Fruit fly (Drosophila melanogaster) whole organism, embryonic: ENCODE results near the gene rogdi.

Experiments
- Blimp-1 ChIP-seq: fragments of 200-800 bp; sonication (Bioruptor generic); optimal IDR thresholded peaks from 3 replicates; lab custom pipeline; 2018; ENCODE audit warnings: missing biosample characterization, missing genetic modification characterization, mild to moderate bottlenecking, moderate library complexity, missing genetic modification reagents
- CG10147 ChIP-seq: fragments of 200-800 bp; sonication (Bioruptor generic); optimal IDR thresholded peaks from 2 replicates; lab custom pipeline; 2019; ENCODE audit warnings: missing biosample characterization, mild to moderate bottlenecking, missing genetic modification characterization, moderate library complexity
- CG10462 ChIP-seq: fragments of 200-800 bp; sonication (Bioruptor generic); optimal IDR thresholded peaks from 2 replicates; lab custom pipeline; 2016; ENCODE audit warnings: missing biosample characterization, missing genetic modification characterization
- CG12219 ChIP-seq: fragments of 200-800 bp; sonication (Bioruptor generic); optimal IDR thresholded peaks from 3 replicates; lab custom pipeline; 2018; ENCODE audit warnings: missing biosample characterization, mild to moderate bottlenecking, missing genetic modification characterization
- CG13424 ChIP-seq: fragments of 200-800 bp; sonication (Bioruptor generic); optimal IDR thresholded peaks from 2 replicates; lab custom pipeline; 2019; ENCODE audit warnings: missing biosample characterization, mild to moderate bottlenecking, missing genetic modification characterization, moderate library complexity
- CG18011 ChIP-seq: fragments of 200-800 bp; sonication (Bioruptor generic); optimal IDR thresholded peaks from 2 replicates; lab custom pipeline; 2017; ENCODE audit warnings: missing biosample characterization, missing genetic modification characterization, mild to moderate bottlenecking, moderate library complexity, missing genotype
- CG3065 ChIP-seq: fragments of 200-800 bp; sonication (Bioruptor generic); optimal IDR thresholded peaks from 2 replicates; lab custom pipeline; 2016; ENCODE audit warnings: missing biosample characterization, missing genetic modification characterization
- CG3163 ChIP-seq: fragments of 200-800 bp; sonication (Bioruptor generic); optimal IDR thresholded peaks from 3 replicates; lab custom pipeline; 2016; ENCODE audit warnings: missing biosample characterization, missing genetic modification characterization
- CG4424 ChIP-seq: fragments of 200-800 bp; sonication (Bioruptor generic); optimal IDR thresholded peaks from 3 replicates; lab custom pipeline; 2016; ENCODE audit warnings: missing biosample characterization, missing genetic modification characterization
- CG5180 ChIP-seq: fragments of 200-800 bp; sonication (Bioruptor generic); optimal IDR thresholded peaks from 3 replicates; lab custom pipeline; 2017; ENCODE audit warnings: missing biosample characterization, missing genetic modification characterization, mild to moderate bottlenecking, moderate library complexity, missing genetic modification reagents
- CG8281 ChIP-seq: fragments of 200-800 bp; sonication (Bioruptor generic); optimal IDR thresholded peaks from 2 replicates; lab custom pipeline; 2018; ENCODE audit warnings: missing biosample characterization, mild to moderate bottlenecking, missing genetic modification characterization, moderate library complexity
- CG8388 ChIP-seq: fragments of 200-800 bp; sonication (Bioruptor generic); optimal IDR thresholded peaks from 2 replicates; lab custom pipeline; 2019; ENCODE audit warnings: missing biosample characterization, mild to moderate bottlenecking, missing genetic modification characterization, moderate library complexity
- CG9215 ChIP-seq: fragments of 200-800 bp; sonication (Bioruptor generic); IDR thresholded peaks from 2 replicates; pipeline ENCODE4 v1.3.6; 2022; ENCODE audit warnings: missing biosample characterization, missing genetic modification characterization
- CG9437 ChIP-seq: fragments of 200-800 bp; sonication (Bioruptor generic); optimal IDR thresholded peaks from 2 replicates; lab custom pipeline; 2018; ENCODE audit warnings: missing biosample characterization, mild to moderate bottlenecking, missing genetic modification characterization
- D19A ChIP-seq: fragments of 200-800 bp; optimal IDR thresholded peaks from 3 replicates; lab custom pipeline; 2019; ENCODE audit warnings: missing biosample characterization, mild to moderate bottlenecking, missing genetic modification characterization, moderate library complexity
- D19B ChIP-seq: fragments of 200-800 bp; sonication (Bioruptor generic); optimal IDR thresholded peaks from 2 replicates; lab custom pipeline; 2017; ENCODE audit warnings: missing biosample characterization, mild to moderate bottlenecking, missing genetic modification characterization
- Dbx ChIP-seq: fragments of 200-800 bp; sonication (Bioruptor generic); IDR thresholded peaks from 3 replicates; pipeline ENCODE4 v1.3.6; 2022; ENCODE audit warnings: missing biosample characterization, missing genetic modification characterization
- H15 ChIP-seq: fragments of 200-800 bp; sonication (Bioruptor generic); IDR thresholded peaks from 3 replicates; pipeline ENCODE4 v1.3.6; 2022; ENCODE audit warnings: missing biosample characterization, missing genetic modification characterization
- HHEX ChIP-seq: fragments of 200-800 bp; sonication (Bioruptor generic); optimal IDR thresholded peaks from 3 replicates; lab custom pipeline; 2017; ENCODE audit warnings: missing biosample characterization, mild to moderate bottlenecking, missing genetic modification characterization, missing genetic modification reagents
- Max ChIP-seq: fragments of 200-800 bp; sonication (Bioruptor generic); optimal IDR thresholded peaks from 2 replicates; lab custom pipeline; 2016; ENCODE audit warnings: missing biosample characterization, mild to moderate bottlenecking, missing genetic modification characterization
- NC2α ChIP-seq: fragments of 200-800 bp; sonication (Bioruptor generic); optimal IDR thresholded peaks from 2 replicates; lab custom pipeline; 2016; ENCODE audit warnings: missing biosample characterization, missing genetic modification characterization
- NFAT ChIP-seq: fragments of 200-800 bp; sonication (Bioruptor generic); IDR thresholded peaks from 2 replicates; pipeline ENCODE4 v1.3.6; 2022; ENCODE audit warnings: missing biosample characterization, missing genetic modification characterization
- Nf-YA ChIP-seq: fragments of 200-800 bp; sonication (Bioruptor generic); IDR thresholded peaks from 2 replicates; pipeline ENCODE4 v1.3.6; 2022; ENCODE audit warnings: missing biosample characterization, missing genetic modification characterization
- Nf-YC ChIP-seq: fragments of 200-800 bp; optimal IDR thresholded peaks from 3 replicates; lab custom pipeline; 2019; ENCODE audit warnings: missing biosample characterization, mild to moderate bottlenecking, missing genetic modification characterization, moderate library complexity
- NfI ChIP-seq: fragments of 200-800 bp; sonication (Bioruptor generic); optimal IDR thresholded peaks from 3 replicates; lab custom pipeline; 2018; ENCODE audit warnings: missing biosample characterization, mild to moderate bottlenecking, missing genetic modification characterization, moderate library complexity
- Rfx ChIP-seq: fragments of 200-800 bp; sonication (Bioruptor generic); IDR thresholded peaks from 2 replicates; pipeline ENCODE4 v1.3.6; 2022; ENCODE audit warnings: missing biosample characterization, missing genetic modification characterization
- Ssrp ChIP-seq: fragments of 200-800 bp; sonication (Bioruptor generic); optimal IDR thresholded peaks from 2 replicates; lab custom pipeline; 2018; ENCODE audit warnings: missing biosample characterization, mild to moderate bottlenecking, missing genetic modification characterization, moderate library complexity
- Xbp1 ChIP-seq: fragments of 200-800 bp; sonication (Bioruptor generic); optimal IDR thresholded peaks from 3 replicates; lab custom pipeline; 2016; ENCODE audit warnings: missing biosample characterization, mild to moderate bottlenecking, missing genetic modification characterization
- ab ChIP-seq: fragments of 200-800 bp; sonication (Bioruptor generic); optimal IDR thresholded peaks from 2 replicates; lab custom pipeline; 2016; ENCODE audit warnings: missing biosample characterization, missing genetic modification characterization
- ac ChIP-seq: fragments of 200-800 bp; sonication (Bioruptor generic); optimal IDR thresholded peaks from 3 replicates; lab custom pipeline; 2017; ENCODE audit warnings: missing biosample characterization, mild to moderate bottlenecking, missing genetic modification characterization
- amos ChIP-seq: fragments of 200-800 bp; sonication (Bioruptor generic); IDR thresholded peaks from 2 replicates; pipeline ENCODE4 v1.3.6; 2022; ENCODE audit warnings: missing biosample characterization, missing genetic modification characterization; ENCODE audit not compliant: partially characterized antibody
- ara ChIP-seq: fragments of 200-800 bp; sonication (Bioruptor generic); IDR thresholded peaks from 2 replicates; pipeline ENCODE4 v1.3.6; 2022; ENCODE audit warnings: missing biosample characterization, missing genetic modification characterization
- ato ChIP-seq: fragments of 200-800 bp; sonication (Bioruptor generic); IDR thresholded peaks from 2 replicates; pipeline ENCODE4 v1.3.6; 2022; ENCODE audit warnings: missing biosample characterization, missing genetic modification characterization; ENCODE audit not compliant: partially characterized antibody
- chm ChIP-seq: fragments of 200-800 bp; sonication (Bioruptor generic); IDR thresholded peaks from 2 replicates; pipeline ENCODE4 v1.3.6; 2022; ENCODE audit warnings: missing biosample characterization, missing genetic modification characterization
- crp ChIP-seq, 2 experiments: fragments of 200-800 bp; sonication (Bioruptor generic); optimal IDR thresholded peaks; 2 replicates in 1 of 2; 3 replicates in 1 of 2; lab custom pipeline; 2017; ENCODE audit warnings: missing biosample characterization in 2 of 2, missing genetic modification characterization in 2 of 2, mild to moderate bottlenecking in 1 of 2, moderate library complexity in 1 of 2
- disco-r ChIP-seq: fragments of 200-800 bp; sonication (Bioruptor generic); optimal IDR thresholded peaks from 2 replicates; lab custom pipeline; 2016; ENCODE audit warnings: missing biosample characterization, missing genetic modification characterization
- emc ChIP-seq: fragments of 200-800 bp; sonication (Bioruptor generic); optimal IDR thresholded peaks from 2 replicates; lab custom pipeline; 2016; ENCODE audit warnings: missing biosample characterization, missing genetic modification characterization
- exex ChIP-seq: fragments of 200-800 bp; sonication (Bioruptor generic); optimal IDR thresholded peaks from 4 replicates; lab custom pipeline; 2018; ENCODE audit warnings: missing biosample characterization, mild to moderate bottlenecking, missing genetic modification characterization, moderate library complexity
- eyg ChIP-seq: fragments of 200-800 bp; sonication (Bioruptor generic); optimal IDR thresholded peaks from 3 replicates; lab custom pipeline; 2016; ENCODE audit warnings: missing biosample characterization, missing genetic modification characterization
- fu2 ChIP-seq: fragments of 200-800 bp; sonication (Bioruptor generic); optimal IDR thresholded peaks from 2 replicates; lab custom pipeline; 2016; ENCODE audit warnings: missing biosample characterization, missing genetic modification characterization
- hb ChIP-seq: fragments of 200-800 bp; sonication (Bioruptor generic); IDR thresholded peaks from 3 replicates; pipeline ENCODE4 v1.3.6; 2022; ENCODE audit warnings: missing biosample characterization, missing genetic modification characterization; ENCODE audit not compliant: partially characterized antibody
- her ChIP-seq: fragments of 200-800 bp; sonication (Bioruptor generic); optimal IDR thresholded peaks from 2 replicates; lab custom pipeline; 2016; ENCODE audit warnings: missing biosample characterization, missing genetic modification characterization
- kah ChIP-seq: fragments of 200-800 bp; sonication (Bioruptor generic); optimal IDR thresholded peaks from 2 replicates; lab custom pipeline; 2018; ENCODE audit warnings: missing biosample characterization, mild to moderate bottlenecking, missing genetic modification characterization
- klu ChIP-seq: fragments of 200-800 bp; sonication (Bioruptor generic); IDR thresholded peaks from 2 replicates; pipeline ENCODE4 v1.3.6; 2022; ENCODE audit warnings: missing biosample characterization, missing genetic modification characterization
- lov ChIP-seq, 2 experiments: fragments of 200-800 bp in 1 of 2; fragments of >200 bp in 1 of 2; sonication (Bioruptor generic) in 1 of 2; IDR thresholded peaks in 1 of 2; optimal IDR thresholded peaks in 1 of 2; 2 replicates in 1 of 2; 3 replicates in 1 of 2; pipeline versions ENCODE4 v1.3.6 to Lab custom; 2017 to 2022; ENCODE audit warnings: missing biosample characterization in 1 of 2, missing genetic modification characterization in 1 of 2
- odd ChIP-seq: fragments of 200-800 bp; sonication (Bioruptor generic); optimal IDR thresholded peaks from 2 replicates; lab custom pipeline; 2017; ENCODE audit warnings: missing biosample characterization, mild to moderate bottlenecking, missing genetic modification characterization
- pita ChIP-seq: fragments of 200-800 bp; sonication (Bioruptor generic); optimal IDR thresholded peaks from 2 replicates; lab custom pipeline; 2017; ENCODE audit warnings: missing biosample characterization, mild to moderate bottlenecking, missing genetic modification characterization
- prd ChIP-seq, 3 experiments: fragments of >200 bp in 2 of 3; fragments of 200-800 bp in 1 of 3; sonication (Bioruptor generic) in 1 of 3; optimal IDR thresholded peaks in 2 of 3; IDR thresholded peaks in 1 of 3; 2 replicates in 2 of 3; 3 replicates in 1 of 3; pipeline versions ENCODE4 v1.3.6 to Lab custom; 2017 to 2022; ENCODE audit warnings: missing biosample characterization in 1 of 3, missing genetic modification characterization in 1 of 3
- usp ChIP-seq: fragments of >200 bp; optimal IDR thresholded peaks from 2 replicates; lab custom pipeline; 2017; ENCODE audit warnings: missing biosample characterization, missing genetic modification characterization
- wek ChIP-seq: fragments of 200-800 bp; sonication (Bioruptor generic); optimal IDR thresholded peaks from 3 replicates; lab custom pipeline; 2018; ENCODE audit warnings: missing biosample characterization, mild to moderate bottlenecking, missing genetic modification characterization, moderate library complexity

rogdi gene

dm6 chr3L:17006250-17006693 lies 43.0 kb upstream of the rogdi start (continued):
- TF ChIP-seq lov (optimal IDR thresholded peaks at IDR 0.05; lab: Kevin White, UChicago) (no peak), lov (GFP tag; IDR thresholded peaks at IDR 0.05; lab: Robert Waterston, UW) (no peak), CG9215 (no peak), ab (GFP tag; lab: Kevin White, UChicago) (no peak), CG9437 (no peak), D19A (tag; lab: Kevin White, UChicago) (no peak), HHEX (GFP tag; lab: Kevin White, UChicago) (peak; percentile 23), her (GFP tag; lab: Kevin White, UChicago) (no peak), CG3163 (no peak), H15 (GFP tag; lab: Robert Waterston, UW) (no peak), ac (no peak), eyg (no peak), wek (GFP tag; lab: Kevin White, UChicago) (peak; percentile 9), kah (no peak), CG3065 (GFP tag; lab: Kevin White, UChicago) (no peak), prd (optimal IDR thresholded peaks at IDR 0.05; lab: Kevin White, UChicago) (no peak), prd (GFP tag; IDR thresholded peaks at IDR 0.05; lab: Robert Waterston, UW) (0 out of 3 replicates have a peak, but pooled peaks have one; percentile 21), chm (GFP tag; lab: Robert Waterston, UW) (no peak; the same call in 1 of the 2 replicates), CG18011 (GFP tag; lab: Kevin White, UChicago) (no peak), klu (no peak), usp (GFP tag; lab: Kevin White, UChicago) (no peak), NFAT (GFP tag; lab: Robert Waterston, UW) (no peak), fu2 (no peak), CG8388 (GFP tag; lab: Kevin White, UChicago) (no peak), Nf-YA (GFP tag; lab: Robert Waterston, UW) (no peak), exex (tag; lab: Kevin White, UChicago) (peak; percentile 39), crp (GFP tag; optimal IDR thresholded peaks at IDR 0.05; lab: Kevin White, UChicago) (no peak), pita (GFP tag; lab: Kevin White, UChicago) (no peak), Max (GFP tag; lab: Kevin White, UChicago) (no peak), ato (GFP tag; lab: Robert Waterston, UW) (no peak), Ssrp (tag; lab: Kevin White, UChicago) (no peak), disco-r (GFP tag; lab: Kevin White, UChicago) (no peak), CG13424 (no peak), ara (GFP tag; lab: Robert Waterston, UW) (no peak), Nf-YC (tag; lab: Kevin White, UChicago) (no peak), CG8281 (tag; lab: Kevin White, UChicago) (no peak), NC2α (GFP tag; lab: Kevin White, UChicago) (no peak), emc (no peak), odd (no peak), D19B (no peak), CG10147 (GFP tag; lab: Kevin White, UChicago) (no peak), Xbp1 (no peak), NfI (GFP tag; lab: Kevin White, UChicago) (peak; percentile 4), CG10462 (GFP tag; lab: Kevin White, UChicago) (no peak), hb (GFP tag; lab: Robert Waterston, UW) (no peak), CG12219 (no peak), Rfx (peak; percentile 40), CG4424 (no peak), Dbx (GFP tag; lab: Robert Waterston, UW) (0 out of 3 replicates have a peak, but pooled peaks have one; percentile 46), amos (GFP tag; lab: Robert Waterston, UW) (no peak), Blimp-1 (GFP tag; lab: Kevin White, UChicago) (no peak), CG5180 (GFP tag; lab: Kevin White, UChicago) (no peak)
